Worm (Caenorhabditis elegans) whole organism, L2 larva: ENCODE measurements around the gene F25E2.3.

Experiments
- R02D3.7 ChIP-seq: fragments of 150-350 bp; optimal IDR thresholded peaks from 2 replicates; lab custom pipeline; 2014; ENCODE audit warnings: missing biosample characterization, missing genetic modification characterization
- alr-1 ChIP-seq: fragments of 150-350 bp; optimal IDR thresholded peaks from 2 replicates; lab custom pipeline; 2014; ENCODE audit warnings: missing biosample characterization, missing genetic modification characterization
- ceh-16 ChIP-seq: fragments of 150-350 bp; optimal IDR thresholded peaks from 2 replicates; lab custom pipeline; 2014; ENCODE audit warnings: missing biosample characterization, missing genetic modification characterization
- lsy-2 ChIP-seq, 2 experiments: fragments of 150-350 bp in 1 of 2; sonication (generic microtip) in 1 of 2; optimal IDR thresholded peaks; 2 replicates each; lab custom pipeline; 2014 to 2017; ENCODE audit warnings: missing biosample characterization in 2 of 2, missing genetic modification characterization in 2 of 2
- nhr-237 ChIP-seq: fragments of 150-350 bp; optimal IDR thresholded peaks from 2 replicates; lab custom pipeline; 2014; ENCODE audit warnings: missing biosample characterization, missing genetic modification characterization
- nhr-25 ChIP-seq: fragments of 150-350 bp; sonication (generic microtip); optimal IDR thresholded peaks from 3 replicates; lab custom pipeline; 2014; ENCODE audit warnings: missing biosample characterization, missing genetic modification characterization
- nhr-6 ChIP-seq: fragments of 150-350 bp; optimal IDR thresholded peaks from 2 replicates; lab custom pipeline; 2014; ENCODE audit warnings: missing biosample characterization, missing genetic modification characterization
- nhr-77 ChIP-seq: fragments of 150-350 bp; optimal IDR thresholded peaks from 2 replicates; lab custom pipeline; 2014; ENCODE audit warnings: missing biosample characterization, missing genetic modification characterization
- snpc-4 ChIP-seq: fragments of 150-350 bp; optimal IDR thresholded peaks from 2 replicates; lab custom pipeline; 2014; ENCODE audit warnings: missing biosample characterization, missing genetic modification characterization
- unc-62 ChIP-seq: fragments of 150-350 bp; optimal IDR thresholded peaks from 2 replicates; lab custom pipeline; 2014; ENCODE audit warnings: missing biosample characterization, missing genetic modification reagents, missing genetic modification characterization

- TF ChIP-seq lsy-2 (tag; optimal IDR thresholded peaks at IDR 0.05; lab: Kevin White, UChicago), result no peak
- no peak for TF ChIP-seq R02D3.7 (tag; lab: Kevin White, UChicago)
- TF ChIP-seq nhr-25 (tag; lab: Kevin White, UChicago), result no peak
- TF ChIP-seq snpc-4 (tag; lab: Kevin White, UChicago), result no peak
- no peak for TF ChIP-seq nhr-77 (tag; lab: Kevin White, UChicago)
- TF ChIP-seq nhr-237 (tag; lab: Kevin White, UChicago), result no peak
- no peak for TF ChIP-seq ceh-16 (tag; lab: Kevin White, UChicago)
- no peak for TF ChIP-seq alr-1
- no peak for TF ChIP-seq nhr-6 (tag; lab: Kevin White, UChicago)
- no peak for TF ChIP-seq unc-62 (GFP tag; lab: Kevin White, UChicago)
Observed at ce11 chrX:763452-763851, 49.5 kb downstream of the F25E2.3 start, which contains the start of gene dyf-11.
